Fruit fly (Drosophila melanogaster) whole organism, embryonic: ENCODE data around the gene srp.

Experiments used
- ATbp ChIP-seq: fragments of 200-800 bp; sonication (Bioruptor generic); optimal IDR thresholded peaks from 2 replicates; lab custom pipeline; 2017; ENCODE audit warnings: missing biosample characterization, mild to moderate bottlenecking, missing genetic modification characterization, missing genetic modification reagents
- Awh ChIP-seq: fragments of 200-800 bp; sonication (Bioruptor generic); IDR thresholded peaks from 2 replicates; pipeline ENCODE4, ENCODE4 v1.3.6; 2022; ENCODE audit warnings: missing biosample characterization, missing genetic modification characterization
- Bgb ChIP-seq: fragments of 200-800 bp; sonication (Bioruptor generic); IDR thresholded peaks from 2 replicates; pipeline ENCODE4 v1.3.6; 2022; ENCODE audit warnings: missing biosample characterization, missing genetic modification characterization; ENCODE audit not compliant: partially characterized antibody
- Bteb2 ChIP-seq: fragments of 200-800 bp; sonication (Bioruptor generic); optimal IDR thresholded peaks from 2 replicates; lab custom pipeline; 2016; ENCODE audit warnings: missing biosample characterization, missing genetic modification characterization
- CG10366 ChIP-seq: fragments of 200-800 bp; sonication (Bioruptor generic); IDR thresholded peaks from 2 replicates; pipeline ENCODE4 v1.3.6; 2022; ENCODE audit warnings: missing biosample characterization, missing genetic modification characterization
- CG10462 ChIP-seq: fragments of 200-800 bp; sonication (Bioruptor generic); optimal IDR thresholded peaks from 2 replicates; lab custom pipeline; 2016; ENCODE audit warnings: missing biosample characterization, missing genetic modification characterization
- CG10543 ChIP-seq: fragments of 200-800 bp; sonication (Bioruptor generic); optimal IDR thresholded peaks from 3 replicates; lab custom pipeline; 2017; ENCODE audit warnings: missing biosample characterization, mild to moderate bottlenecking, missing genetic modification characterization, moderate library complexity
- CG1233 ChIP-seq: fragments of 200-800 bp; sonication (Bioruptor generic); optimal IDR thresholded peaks from 4 replicates; lab custom pipeline; 2018; ENCODE audit warnings: missing biosample characterization, mild to moderate bottlenecking, missing genetic modification characterization
- CG15696 ChIP-seq: fragments of 200-800 bp; sonication (Bioruptor generic); optimal IDR thresholded peaks from 2 replicates; lab custom pipeline; 2019; ENCODE audit warnings: missing biosample characterization, mild to moderate bottlenecking, missing genetic modification characterization, moderate library complexity
- CG16863 ChIP-seq: fragments of 200-800 bp; sonication (Bioruptor generic); optimal IDR thresholded peaks from 3 replicates; lab custom pipeline; 2016; ENCODE audit warnings: missing biosample characterization, missing genetic modification characterization
- CG18011 ChIP-seq: fragments of 200-800 bp; sonication (Bioruptor generic); optimal IDR thresholded peaks from 2 replicates; lab custom pipeline; 2017; ENCODE audit warnings: missing biosample characterization, missing genetic modification characterization, mild to moderate bottlenecking, moderate library complexity, missing genotype
- CG18764 ChIP-seq: fragments of 200-800 bp; sonication (Bioruptor generic); optimal IDR thresholded peaks from 3 replicates; lab custom pipeline; 2016; ENCODE audit warnings: missing biosample characterization, missing genetic modification characterization
- CG32767 ChIP-seq: fragments of 200-800 bp; sonication (Bioruptor generic); IDR thresholded peaks from 2 replicates; pipeline ENCODE4 v1.3.6; 2022; ENCODE audit warnings: missing biosample characterization, missing genetic modification characterization
- CG4282 ChIP-seq: fragments of 200-800 bp; sonication (Bioruptor generic); optimal IDR thresholded peaks from 2 replicates; lab custom pipeline; 2016; ENCODE audit warnings: missing biosample characterization, missing genetic modification characterization
- CG4424 ChIP-seq: fragments of 200-800 bp; sonication (Bioruptor generic); optimal IDR thresholded peaks from 3 replicates; lab custom pipeline; 2016; ENCODE audit warnings: missing biosample characterization, missing genetic modification characterization
- CG4730 ChIP-seq: fragments of 200-800 bp; sonication (Bioruptor generic); IDR thresholded peaks from 2 replicates; pipeline ENCODE4 v1.3.6; 2022; ENCODE audit warnings: missing biosample characterization, missing genetic modification characterization
- CG6683 ChIP-seq: fragments of 200-800 bp; sonication (Bioruptor generic); optimal IDR thresholded peaks from 2 replicates; lab custom pipeline; 2017; ENCODE audit warnings: missing biosample characterization, mild to moderate bottlenecking, missing genetic modification characterization, missing genetic modification reagents
- CG8388 ChIP-seq: fragments of 200-800 bp; sonication (Bioruptor generic); optimal IDR thresholded peaks from 2 replicates; lab custom pipeline; 2019; ENCODE audit warnings: missing biosample characterization, mild to moderate bottlenecking, missing genetic modification characterization, moderate library complexity
- CG8765 ChIP-seq: fragments of 200-800 bp; sonication (Bioruptor generic); IDR thresholded peaks from 2 replicates; pipeline ENCODE4 v1.3.6; 2022; ENCODE audit warnings: missing biosample characterization, missing genetic modification characterization
- CG9437 ChIP-seq: fragments of 200-800 bp; sonication (Bioruptor generic); optimal IDR thresholded peaks from 2 replicates; lab custom pipeline; 2018; ENCODE audit warnings: missing biosample characterization, mild to moderate bottlenecking, missing genetic modification characterization
- CG9609 ChIP-seq: fragments of 200-800 bp; sonication (Bioruptor generic); optimal IDR thresholded peaks from 3 replicates; lab custom pipeline; 2016; ENCODE audit warnings: missing biosample characterization, missing genetic modification characterization
- CoRest ChIP-seq: fragments of 200-800 bp; sonication (Bioruptor generic); optimal IDR thresholded peaks from 3 replicates; lab custom pipeline; 2018; ENCODE audit warnings: missing biosample characterization, mild to moderate bottlenecking, missing genetic modification characterization, moderate library complexity
- Deaf1 ChIP-seq: fragments of 200-800 bp; optimal IDR thresholded peaks from 3 replicates; lab custom pipeline; 2019; ENCODE audit warnings: missing biosample characterization, mild to moderate bottlenecking, missing genetic modification characterization, moderate library complexity
- Dip2 ChIP-seq: fragments of 200-800 bp; sonication (Bioruptor generic); IDR thresholded peaks from 2 replicates; pipeline ENCODE4 v1.3.6; 2022; ENCODE audit warnings: missing biosample characterization, missing genetic modification characterization
- Dll ChIP-seq: fragments of 200-800 bp; sonication (Bioruptor generic); IDR thresholded peaks from 4 replicates; pipeline ENCODE4 v1.3.6; 2022; ENCODE audit warnings: missing biosample characterization, missing genetic modification characterization; ENCODE audit not compliant: partially characterized antibody
- Doc2 ChIP-seq: fragments of 200-800 bp; sonication (Bioruptor generic); IDR thresholded peaks from 2 replicates; pipeline ENCODE4 v1.3.6; 2022; ENCODE audit warnings: missing biosample characterization, missing genetic modification characterization
- Doc3 ChIP-seq: fragments of 200-800 bp; sonication (Bioruptor generic); IDR thresholded peaks from 3 replicates; pipeline ENCODE4 v1.3.6; 2022; ENCODE audit warnings: missing biosample characterization, missing genetic modification characterization; ENCODE audit not compliant: partially characterized antibody
- Drgx ChIP-seq: fragments of 200-800 bp; sonication (Bioruptor generic); IDR thresholded peaks from 2 replicates; pipeline ENCODE4 v1.3.6; 2022; ENCODE audit warnings: missing biosample characterization, missing genetic modification characterization
- Fer1 ChIP-seq: fragments of 200-800 bp; sonication (Bioruptor generic); optimal IDR thresholded peaks from 2 replicates; lab custom pipeline; 2017; ENCODE audit warnings: missing biosample characterization, mild to moderate bottlenecking, missing genetic modification characterization
- GATAe ChIP-seq: fragments of 200-800 bp; sonication (Bioruptor generic); conservative IDR thresholded peaks from 2 replicates; pipeline ENCODE4 v1.3.6; 2022; ENCODE audit warnings: missing biosample characterization, missing genetic modification characterization
- Hand ChIP-seq: fragments of 200-800 bp; sonication (Bioruptor generic); optimal IDR thresholded peaks from 2 replicates; lab custom pipeline; 2017; ENCODE audit warnings: mild to moderate bottlenecking, missing biosample characterization, missing genetic modification reagents, missing genetic modification characterization
- Hr39 ChIP-seq: fragments of >200 bp; optimal IDR thresholded peaks from 2 replicates; lab custom pipeline; 2017
- Med ChIP-seq: fragments of 200-800 bp; sonication (Bioruptor generic); peaks from one replicate; lab custom pipeline; 2016; ENCODE audit warnings: missing biosample characterization, missing genetic modification characterization, mild to moderate bottlenecking, inconsistent platforms, moderate library complexity
- Oli ChIP-seq: fragments of 200-800 bp; sonication (Bioruptor generic); optimal IDR thresholded peaks from 2 replicates; lab custom pipeline; 2018; ENCODE audit warnings: missing biosample characterization, mild to moderate bottlenecking, missing genetic modification characterization, moderate library complexity
- Optix ChIP-seq: fragments of 200-800 bp; sonication (Bioruptor generic); IDR thresholded peaks from 3 replicates; pipeline ENCODE4 v1.3.6; 2022; ENCODE audit warnings: missing biosample characterization, missing genetic modification characterization
- Taf1 ChIP-seq: fragments of 200-800 bp; sonication (Bioruptor generic); IDR thresholded peaks from 2 replicates; pipeline ENCODE4 v1.3.6; 2022; ENCODE audit warnings: missing biosample characterization, missing genetic modification characterization
- YL-1 ChIP-seq: fragments of 200-800 bp; sonication (Bioruptor generic); optimal IDR thresholded peaks from 3 replicates; lab custom pipeline; 2017; ENCODE audit warnings: missing biosample characterization, mild to moderate bottlenecking, missing genetic modification characterization
- cg ChIP-seq: fragments of 200-800 bp; sonication (Bioruptor generic); optimal IDR thresholded peaks from 3 replicates; lab custom pipeline; 2019; ENCODE audit warnings: missing biosample characterization, mild to moderate bottlenecking, missing genetic modification characterization, moderate library complexity
- dmrt99B ChIP-seq: fragments of 200-800 bp; sonication (Bioruptor generic); optimal IDR thresholded peaks from 2 replicates; lab custom pipeline; 2018; ENCODE audit warnings: missing biosample characterization, mild to moderate bottlenecking, missing genetic modification characterization, moderate library complexity
- esg ChIP-seq: fragments of 200-800 bp; sonication (Bioruptor generic); conservative IDR thresholded peaks from 2 replicates; pipeline ENCODE4 v1.3.6; 2022; ENCODE audit warnings: missing biosample characterization, missing genetic modification characterization
- eve ChIP-seq, 2 experiments: fragments of >200 bp; optimal IDR thresholded peaks; 2 replicates each; lab custom pipeline; 2017; ENCODE audit warnings: missing biosample characterization in 2 of 2, missing genetic modification characterization in 2 of 2
- fd64A ChIP-seq: fragments of 200-800 bp; sonication (Bioruptor generic); optimal IDR thresholded peaks from 3 replicates; lab custom pipeline; 2018; ENCODE audit warnings: missing biosample characterization, mild to moderate bottlenecking, missing genetic modification characterization
- kah ChIP-seq: fragments of 200-800 bp; sonication (Bioruptor generic); optimal IDR thresholded peaks from 2 replicates; lab custom pipeline; 2018; ENCODE audit warnings: missing biosample characterization, mild to moderate bottlenecking, missing genetic modification characterization
- kni ChIP-seq: fragments of 200-800 bp; sonication (Bioruptor generic); optimal IDR thresholded peaks from 3 replicates; lab custom pipeline; 2017; ENCODE audit warnings: mild to moderate bottlenecking, missing biosample characterization, missing genetic modification reagents, missing genetic modification characterization
- nom ChIP-seq: fragments of 200-800 bp; sonication (Bioruptor generic); optimal IDR thresholded peaks from 2 replicates; lab custom pipeline; 2017; ENCODE audit warnings: missing biosample characterization, missing genetic modification characterization, mild to moderate bottlenecking, moderate library complexity, missing genetic modification reagents
- onecut ChIP-seq: fragments of 200-800 bp; sonication (Bioruptor generic); IDR thresholded peaks from 2 replicates; pipeline ENCODE4 v1.3.6; 2022; ENCODE audit warnings: missing biosample characterization, missing genetic modification characterization
- p53 ChIP-seq: fragments of 200-800 bp; sonication (Bioruptor generic); optimal IDR thresholded peaks from 2 replicates; lab custom pipeline; 2016; ENCODE audit warnings: missing biosample characterization, missing genetic modification characterization
- sug ChIP-seq: fragments of 200-800 bp; optimal IDR thresholded peaks from 2 replicates; lab custom pipeline; 2019; ENCODE audit warnings: missing biosample characterization, mild to moderate bottlenecking, missing genetic modification characterization, moderate library complexity
- tll ChIP-seq, 2 experiments: fragments of 200-800 bp in 1 of 2; fragments of >200 bp in 1 of 2; sonication (Bioruptor generic) in 1 of 2; optimal IDR thresholded peaks; 2 replicates each; lab custom pipeline; 2017 to 2019; ENCODE audit warnings: missing biosample characterization in 2 of 2, missing genetic modification characterization in 2 of 2, mild to moderate bottlenecking in 1 of 2, moderate library complexity in 1 of 2
- zfh2 ChIP-seq: fragments of 200-800 bp; sonication (Bioruptor generic); optimal IDR thresholded peaks from 2 replicates; lab custom pipeline; 2016; ENCODE audit warnings: missing biosample characterization, missing genetic modification characterization

srp gene

dm6 chr3R:16042137-16042899 is 56.4 kb downstream of the srp start (continued):
- TF ChIP-seq Bteb2 (GFP tag; lab: Kevin White, UChicago) (no peak), CG4282 (no peak), CG15696 (tag; lab: Kevin White, UChicago) (no peak), onecut (GFP tag; lab: Robert Waterston, UW) (no peak), cg (peak; percentile 30), Drgx (peak; percentile 41; the same call in 1 of the 2 replicates), CG8388 (no peak), Taf1 (GFP tag; lab: Robert Waterston, UW) (no peak), ATbp (no peak), Doc3 (GFP tag; lab: Robert Waterston, UW) (0 out of 3 replicates have a peak, but pooled peaks have one; percentile 34), Doc2 (GFP tag; lab: Robert Waterston, UW) (no peak), Bgb (GFP tag; lab: Robert Waterston, UW) (no peak), Fer1 (GFP tag; lab: Kevin White, UChicago) (no peak), YL-1 (no peak), kni (GFP tag; lab: Kevin White, UChicago) (peak; percentile 38), CG8765 (no peak), p53 (no peak), Dll (peak; percentile 51; the same call in 2 of the 4 replicates), CG9437 (no peak), Optix (GFP tag; lab: Robert Waterston, UW) (0 out of 3 replicates have a peak, but pooled peaks have one; percentile 8), esg (GFP tag; lab: Robert Waterston, UW) (no peak), CG10366 (GFP tag; lab: Robert Waterston, UW) (no peak), kah (GFP tag; lab: Kevin White, UChicago) (peak; percentile 78), CG10543 (peak; percentile 7), Hand (GFP tag; lab: Kevin White, UChicago) (no peak), Dip2 (no peak), zfh2 (GFP tag; lab: Kevin White, UChicago) (no peak), CG4424 (no peak), CG4730 (GFP tag; lab: Robert Waterston, UW) (no peak), CoRest (tag; lab: Kevin White, UChicago) (no peak), CG6683 (GFP tag; lab: Kevin White, UChicago) (no peak), CG1233 (GFP tag; lab: Kevin White, UChicago) (no peak), eve (GFP tag; optimal IDR thresholded peaks at IDR 0.05; lab: Kevin White, UChicago) (no peak), Hr39 (lab: Kevin White, UChicago) (no peak), tll (GFP tag; optimal IDR thresholded peaks at IDR 0.05; lab: Kevin White, UChicago) (no peak), dmrt99B (tag; lab: Kevin White, UChicago) (peak; percentile 25), CG9609 (no peak), Med (GFP tag; lab: Kevin White, UChicago) (peak; percentile 46), Awh (GFP tag; lab: Robert Waterston, UW) (no peak), sug (tag; lab: Kevin White, UChicago) (no peak), CG16863 (GFP tag; lab: Kevin White, UChicago) (no peak), CG18764 (GFP tag; lab: Kevin White, UChicago) (no peak), GATAe (GFP tag; lab: Robert Waterston, UW) (no peak), nom (no peak), Deaf1 (tag; lab: Kevin White, UChicago) (peak; percentile 60), fd64A (GFP tag; lab: Kevin White, UChicago) (no peak), CG10462 (GFP tag; lab: Kevin White, UChicago) (no peak), CG32767 (no peak), CG18011 (GFP tag; lab: Kevin White, UChicago) (no peak), Oli (tag; lab: Kevin White, UChicago) (no peak)
